Worm (Caenorhabditis elegans) whole organism, L3 larva: ENCODE data around the gene idh-2.

ENCODE experiments used
- ceh-28 ChIP-seq: fragments of 150-350 bp; optimal IDR thresholded peaks from 2 replicates; lab custom pipeline; 2014; ENCODE audit warnings: missing biosample characterization, missing genetic modification reagents, missing genetic modification characterization
- egl-27 ChIP-seq: sonication (generic microtip); optimal IDR thresholded peaks from 4 replicates; lab custom pipeline; 2017; ENCODE audit warnings: missing biosample characterization, missing genetic modification reagents, missing genetic modification characterization
- elt-2 ChIP-seq: sonication (generic microtip); optimal IDR thresholded peaks from 2 replicates; lab custom pipeline; 2016; ENCODE audit warnings: missing genetic modification reagents, mild to moderate bottlenecking, missing genetic modification characterization, missing compliant biosample characterization
- fkh-10 ChIP-seq: sonication (generic microtip); optimal IDR thresholded peaks from 2 replicates; lab custom pipeline; 2017; ENCODE audit warnings: missing biosample characterization, missing genetic modification reagents, missing genetic modification characterization
- fos-1 ChIP-seq: fragments of 150-350 bp; optimal IDR thresholded peaks from 2 replicates; lab custom pipeline; 2014; ENCODE audit warnings: missing biosample characterization, missing genetic modification characterization
- nhr-11 ChIP-seq: fragments of 150-350 bp; optimal IDR thresholded peaks from 2 replicates; lab custom pipeline; 2014; ENCODE audit warnings: missing biosample characterization, missing genetic modification characterization
- nhr-25 ChIP-seq: sonication (generic microtip); optimal IDR thresholded peaks from 2 replicates; lab custom pipeline; 2017; ENCODE audit warnings: missing biosample characterization, missing genetic modification characterization
- nhr-43 ChIP-seq: sonication (generic microtip); optimal IDR thresholded peaks from 2 replicates; lab custom pipeline; 2016; ENCODE audit warnings: mild to moderate bottlenecking, missing genetic modification characterization, missing compliant biosample characterization; ENCODE audit not compliant: poor library complexity, severe bottlenecking
- nhr-76 ChIP-seq: fragments of 150-350 bp; sonication (generic microtip); optimal IDR thresholded peaks from 5 replicates; lab custom pipeline; 2014; ENCODE audit warnings: missing biosample characterization, missing genetic modification characterization
- nhr-77 ChIP-seq: fragments of 150-350 bp; optimal IDR thresholded peaks from 2 replicates; lab custom pipeline; 2014; ENCODE audit warnings: missing biosample characterization, missing genetic modification characterization
- pqm-1 ChIP-seq: fragments of 150-350 bp; optimal IDR thresholded peaks from 2 replicates; lab custom pipeline; 2017; ENCODE audit warnings: missing biosample characterization, missing genetic modification characterization, inconsistent platforms
- snpc-4 ChIP-seq: fragments of 150-350 bp; optimal IDR thresholded peaks from 2 replicates; lab custom pipeline; 2014; ENCODE audit warnings: missing biosample characterization, missing genetic modification characterization
- zag-1 ChIP-seq: fragments of 150-350 bp; optimal IDR thresholded peaks from 2 replicates; lab custom pipeline; 2014; ENCODE audit warnings: missing biosample characterization, missing genetic modification characterization

Gene idh-2

ce11 chrX:11264715-11265114 lies 48.9 kb downstream of the idh-2 start:
- TF ChIP-seq egl-27 (tag; lab: Kevin White, UChicago) (no peak), ceh-28 (tag; lab: Kevin White, UChicago) (no peak), elt-2 (tag; lab: Kevin White, UChicago) (peak; percentile 82), nhr-77 (tag; lab: Kevin White, UChicago) (no peak), pqm-1 (tag; lab: Kevin White, UChicago) (peak; percentile 84)
- TF ChIP-seq, all 47 proteins: peak for 2

ce11 chrX:11266711-11267110 lies 50.9 kb downstream of the idh-2 start, which contains the start of gene C03A3.9:
C03A3.9 (plus strand) TSS chrX:11267011.
- TF ChIP-seq nhr-76 (tag; lab: Kevin White, UChicago): no peak
- TF ChIP-seq fkh-10: no peak
- TF ChIP-seq fos-1: no peak
- no peak for TF ChIP-seq nhr-11 (tag; lab: Kevin White, UChicago)
- peak; percentile 21 for TF ChIP-seq nhr-25 (tag; lab: Kevin White, UChicago)
- no peak for TF ChIP-seq snpc-4 (tag; lab: Kevin White, UChicago)
- no peak for TF ChIP-seq nhr-43
- TF ChIP-seq zag-1 (tag; lab: Kevin White, UChicago): no peak
- no peak for TF ChIP-seq egl-27 (tag; lab: Kevin White, UChicago)
